Worm (Caenorhabditis elegans) whole organism, mixed stage, embryonic: ENCODE data around the gene F42E8.1.

Source experiments
- blmp-1 ChIP-seq: fragments of 150-350 bp; optimal IDR thresholded peaks from 2 replicates; lab custom pipeline; 2014; ENCODE audit warnings: missing biosample characterization, missing genetic modification characterization
- mab-5 ChIP-seq: fragments of 150-350 bp; optimal IDR thresholded peaks from 2 replicates; lab custom pipeline; 2014; ENCODE audit warnings: missing biosample characterization, missing genetic modification characterization

- TF ChIP-seq blmp-1 (no peak), mab-5 (tag; lab: Kevin White, UChicago) (no peak)
Measured at ce11 chrV:13112937-13113497, 51.1 kb downstream of the F42E8.1 start.
